Fruit fly (Drosophila melanogaster) whole organism, embryonic: Measurements from ENCODE around the gene CG7352.

Experiments
- CG32532 ChIP-seq: fragments of 200-800 bp; sonication (Bioruptor generic); IDR thresholded peaks from 2 replicates; pipeline ENCODE4 v1.3.6; 2022; ENCODE audit warnings: missing biosample characterization, missing genetic modification characterization
- CG3847 ChIP-seq: fragments of 200-800 bp; sonication (Bioruptor generic); IDR thresholded peaks from 2 replicates; pipeline ENCODE4 v1.3.6; 2022; ENCODE audit warnings: missing biosample characterization, missing genetic modification characterization
- CG6854 ChIP-seq: fragments of 200-800 bp; sonication (Bioruptor generic); optimal IDR thresholded peaks from 3 replicates; lab custom pipeline; 2017; ENCODE audit warnings: missing biosample characterization, mild to moderate bottlenecking, missing genetic modification characterization
- cato ChIP-seq: fragments of 200-800 bp; sonication (Bioruptor generic); optimal IDR thresholded peaks from 2 replicates; lab custom pipeline; 2016; ENCODE audit warnings: missing biosample characterization, missing genetic modification characterization, borderline replicate concordance
- fd102C ChIP-seq: fragments of 200-800 bp; sonication (Bioruptor generic); optimal IDR thresholded peaks from 2 replicates; lab custom pipeline; 2018; ENCODE audit warnings: missing biosample characterization, mild to moderate bottlenecking, missing genetic modification characterization, moderate library complexity

dm6 chr3R:8300928-8301752 is 46.2 kb upstream of the CG7352 start, which contains the start of the genes CG9626 and mRpL1:
- peak; percentile 43 for TF ChIP-seq CG3847 (GFP tag; lab: Robert Waterston, UW)
- no peak for TF ChIP-seq CG32532 (GFP tag; lab: Robert Waterston, UW)
- TF ChIP-seq cato (GFP tag; lab: Kevin White, UChicago) = no peak
- TF ChIP-seq fd102C (GFP tag; lab: Kevin White, UChicago) = no peak
- TF ChIP-seq CG6854 (GFP tag; lab: Kevin White, UChicago) = no peak
